Fruit fly (Drosophila melanogaster) whole organism, wandering third instar larva: Measurements from ENCODE around the gene Dyro.

Experiments
- Abd-B ChIP-seq: fragments of >200 bp; optimal IDR thresholded peaks from 2 replicates; lab custom pipeline; 2017; ENCODE audit warnings: missing biosample characterization, missing genetic modification characterization
- CG32264 ChIP-seq: fragments of 200-800 bp; sonication (Bioruptor generic); optimal IDR thresholded peaks from 2 replicates; lab custom pipeline; 2016; ENCODE audit warnings: missing biosample characterization, missing genetic modification characterization
- CrebA ChIP-seq: fragments of 200-800 bp; sonication (Bioruptor generic); optimal IDR thresholded peaks from 2 replicates; lab custom pipeline; 2016; ENCODE audit warnings: missing biosample characterization, mild to moderate bottlenecking, missing genetic modification characterization, borderline replicate concordance
- Dfd ChIP-seq: fragments of >200 bp; optimal IDR thresholded peaks from 2 replicates; lab custom pipeline; 2017; ENCODE audit warnings: missing biosample characterization, missing genetic modification characterization
- Dif ChIP-seq: fragments of 200-275, 200-300 bp; sonication (Bioruptor generic); optimal IDR thresholded peaks from 2 replicates; lab custom pipeline; 2018; ENCODE audit warnings: missing biosample characterization, missing genetic modification characterization; ENCODE audit not compliant: partially characterized antibody
- HLH106 ChIP-seq: fragments of 200-800 bp; optimal IDR thresholded peaks from 3 replicates; lab custom pipeline; 2019; ENCODE audit warnings: missing biosample characterization, mild to moderate bottlenecking, missing genetic modification characterization, moderate library complexity
- Hnf4 ChIP-seq: fragments of 200-800 bp; sonication (Bioruptor generic); optimal IDR thresholded peaks from 2 replicates; lab custom pipeline; 2016; ENCODE audit warnings: missing biosample characterization, mild to moderate bottlenecking, missing genetic modification characterization
- Hr83 ChIP-seq: fragments of 200-300 bp; sonication (Bioruptor generic); optimal IDR thresholded peaks from 2 replicates; lab custom pipeline; 2016; ENCODE audit warnings: missing biosample characterization, mild to moderate bottlenecking, missing genetic modification characterization, moderate library complexity; ENCODE audit not compliant: poor library complexity, severe bottlenecking
- Jra ChIP-seq: sonication (Bioruptor generic); optimal IDR thresholded peaks from 2 replicates; lab custom pipeline; 2016; ENCODE audit warnings: missing biosample characterization, missing genetic modification characterization
- Myc ChIP-seq: fragments of >200 bp; optimal IDR thresholded peaks from 2 replicates; lab custom pipeline; 2017
- OdsH ChIP-seq: fragments of 200-800 bp; sonication (Bioruptor generic); optimal IDR thresholded peaks from 2 replicates; lab custom pipeline; 2016; ENCODE audit warnings: missing biosample characterization, mild to moderate bottlenecking, missing genetic modification characterization
- Rel ChIP-seq, 2 experiments: fragments of 200-800 bp; sonication (Bioruptor generic) in 1 of 2; optimal IDR thresholded peaks; 2 replicates in 1 of 2; 3 replicates in 1 of 2; lab custom pipeline; 2016 to 2019; ENCODE audit warnings: mild to moderate bottlenecking in 2 of 2, missing biosample characterization in 2 of 2, missing genetic modification characterization in 2 of 2, moderate library complexity in 1 of 2
- Sp1 ChIP-seq: fragments of 200-800 bp; sonication (Bioruptor generic); optimal IDR thresholded peaks from 3 replicates; lab custom pipeline; 2019; ENCODE audit warnings: missing biosample characterization, mild to moderate bottlenecking, missing genetic modification characterization, moderate library complexity
- Vsx2 ChIP-seq: fragments of 200-300, 225-300 bp; sonication (Bioruptor generic); optimal IDR thresholded peaks from 2 replicates; lab custom pipeline; 2018; ENCODE audit warnings: missing biosample characterization, missing genetic modification characterization; ENCODE audit not compliant: partially characterized antibody
- br ChIP-seq: fragments of 200-800 bp; sonication (Bioruptor generic); optimal IDR thresholded peaks from 2 replicates; lab custom pipeline; 2016; ENCODE audit warnings: missing biosample characterization, missing genetic modification characterization
- dl ChIP-seq, 2 experiments: fragments of 175-275, 200-275 bp in 1 of 2; fragments of 200-275 bp in 1 of 2; sonication (Bioruptor generic); optimal IDR thresholded peaks; lab custom pipeline; 2018; ENCODE audit warnings: mild to moderate bottlenecking in 2 of 2, missing biosample characterization in 2 of 2, missing genetic modification characterization in 2 of 2, moderate library complexity in 2 of 2; ENCODE audit not compliant: partially characterized antibody in 2 of 2, insufficient read depth in 1 of 2
- dmrt93B ChIP-seq: fragments of 200-800 bp; sonication (Bioruptor generic); optimal IDR thresholded peaks from 2 replicates; lab custom pipeline; 2018; ENCODE audit warnings: missing biosample characterization, mild to moderate bottlenecking, missing genetic modification characterization
- ey ChIP-seq: fragments of 200-800 bp; sonication (Bioruptor generic); optimal IDR thresholded peaks from 2 replicates; lab custom pipeline; 2016; ENCODE audit warnings: missing biosample characterization, missing genetic modification characterization
- foxo ChIP-seq, 2 experiments: fragments of 200-800 bp; sonication (Bioruptor generic); optimal IDR thresholded peaks; 2 replicates in 1 of 2; 3 replicates in 1 of 2; lab custom pipeline; 2016 to 2017; ENCODE audit warnings: missing biosample characterization in 2 of 2, missing genetic modification characterization in 2 of 2
- fru ChIP-seq: fragments of 200-800 bp; sonication (Bioruptor generic); optimal IDR thresholded peaks from 3 replicates; lab custom pipeline; 2016; ENCODE audit warnings: missing biosample characterization, mild to moderate bottlenecking, missing genetic modification characterization
- h ChIP-seq: fragments of 200-800 bp; sonication (Bioruptor generic); optimal IDR thresholded peaks from 3 replicates; lab custom pipeline; 2016; ENCODE audit warnings: missing biosample characterization, mild to moderate bottlenecking, missing genetic modification characterization
- jim ChIP-seq: fragments of 175-275, 200-325 bp; sonication (Bioruptor generic); optimal IDR thresholded peaks from 2 replicates; lab custom pipeline; 2016; ENCODE audit warnings: missing biosample characterization, mild to moderate bottlenecking, missing genetic modification characterization
- lola ChIP-seq: fragments of >200 bp; optimal IDR thresholded peaks from 2 replicates; lab custom pipeline; 2017; ENCODE audit warnings: missing biosample characterization, missing genetic modification characterization
- psq ChIP-seq: fragments of 200-800 bp; sonication (Bioruptor generic); optimal IDR thresholded peaks from 3 replicates; lab custom pipeline; 2017; ENCODE audit warnings: missing biosample characterization, mild to moderate bottlenecking, missing genetic modification characterization, moderate library complexity
- rgr ChIP-seq: fragments of 200-800 bp; sonication (Bioruptor generic); optimal IDR thresholded peaks from 3 replicates; lab custom pipeline; 2016; ENCODE audit warnings: missing biosample characterization, mild to moderate bottlenecking, missing genetic modification characterization
- sv ChIP-seq: fragments of 200-800 bp; sonication (Bioruptor generic); optimal IDR thresholded peaks from 3 replicates; lab custom pipeline; 2016; ENCODE audit warnings: missing biosample characterization, missing genetic modification characterization
- tai ChIP-seq: sonication (Bioruptor generic); optimal IDR thresholded peaks from 2 replicates; lab custom pipeline; 2016; ENCODE audit warnings: missing biosample characterization, missing genetic modification characterization
- usp ChIP-seq: fragments of >200 bp; optimal IDR thresholded peaks from 2 replicates; lab custom pipeline; 2017; ENCODE audit warnings: missing biosample characterization, missing genetic modification characterization
- woc ChIP-seq: sonication (Bioruptor generic); optimal IDR thresholded peaks from 2 replicates; lab custom pipeline; 2016; ENCODE audit warnings: missing biosample characterization, mild to moderate bottlenecking, missing genetic modification characterization

Gene Dyro

DNA sequence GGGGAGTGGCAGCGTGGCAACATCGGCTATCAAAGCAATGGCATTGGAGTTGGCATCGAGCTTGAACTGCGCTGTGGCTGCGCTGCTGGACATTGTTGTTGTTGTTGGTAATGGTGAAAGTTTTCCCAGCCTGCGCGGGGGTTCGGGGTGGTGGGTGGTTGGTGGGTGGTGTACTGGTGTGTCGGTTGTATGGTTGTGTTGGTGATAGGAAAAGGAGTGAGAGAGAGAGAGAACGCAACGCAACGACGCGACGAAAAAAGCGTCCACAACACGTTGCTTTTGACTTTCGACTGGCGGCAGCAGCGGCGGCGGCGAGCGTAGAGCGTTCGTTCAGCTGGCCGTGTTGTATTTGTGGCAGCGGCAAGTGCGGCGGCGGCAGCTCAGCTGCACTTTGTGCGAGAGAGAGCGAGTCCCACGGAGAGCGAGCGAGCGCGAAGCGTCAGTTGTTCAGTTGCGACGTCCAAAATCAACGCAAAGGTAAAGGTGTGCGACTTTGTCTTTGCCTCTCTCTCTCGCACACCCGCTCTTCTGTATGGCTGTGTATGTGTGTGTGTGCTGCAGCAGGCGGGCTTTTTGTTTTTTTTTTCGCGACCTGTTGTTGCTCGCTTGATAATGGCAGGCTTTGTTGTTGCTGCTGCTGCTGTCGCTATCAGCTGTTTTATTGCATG is 1.1 kb downstream of the Dyro start:
- TF ChIP-seq h (GFP tag; lab: Kevin White, UChicago) (peak; percentile 31), Hnf4 (GFP tag; lab: Kevin White, UChicago) (peak; percentile 8), Dif (GFP tag; lab: Kevin White, UChicago) (peak; percentile 76), ey (GFP tag; lab: Kevin White, UChicago) (no peak), Vsx2 (no peak), psq (GFP tag; lab: Kevin White, UChicago) (peak; percentile 33), rgr (GFP tag; lab: Kevin White, UChicago) (peak; percentile 52), fru (GFP tag; lab: Kevin White, UChicago) (peak; percentile 38), lola (GFP tag; lab: Kevin White, UChicago) (no peak), Dfd (GFP tag; lab: Kevin White, UChicago) (peak; percentile 16), jim (GFP tag; lab: Kevin White, UChicago) (peak; percentile 75), dmrt93B (GFP tag; lab: Kevin White, UChicago) (no peak), CG32264 (GFP tag; lab: Kevin White, UChicago) (no peak), dl (GFP tag; optimal IDR thresholded peaks at IDR 0.05; lab: Kevin White, UChicago; ENCODE audit: insufficient read depth in 1 of 2, partially characterized antibody in 2 of 2) (peak; percentile 49 to 75), tai (GFP tag; lab: Kevin White, UChicago) (no peak), woc (GFP tag; lab: Kevin White, UChicago) (peak; percentile 30), Myc (lab: Kevin White, UChicago) (no peak)

DNA sequence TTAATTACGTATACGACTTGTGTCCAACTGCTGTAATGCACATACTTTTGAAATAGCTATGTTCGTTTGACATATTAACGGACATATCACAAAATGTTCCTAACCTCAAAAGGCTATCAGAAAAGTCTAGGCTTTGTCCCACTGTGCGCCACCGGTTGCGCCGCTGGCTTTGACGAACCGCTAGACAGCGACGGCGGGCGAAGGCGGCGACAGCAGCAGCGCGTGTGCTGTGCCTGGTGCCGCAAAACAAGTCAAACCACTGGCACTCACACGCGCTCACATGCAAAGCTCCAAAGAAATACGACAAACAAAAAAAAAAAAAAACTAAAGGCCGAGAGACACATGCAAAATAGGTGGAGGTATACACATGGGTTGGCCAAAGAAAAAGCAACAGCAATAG is 2.3 kb downstream of the Dyro start:
- peak; percentile 4 for TF ChIP-seq Hnf4 (GFP tag; lab: Kevin White, UChicago)
- TF ChIP-seq OdsH: no peak
- TF ChIP-seq usp: no peak
- peak; percentile 36 for TF ChIP-seq h (GFP tag; lab: Kevin White, UChicago)
- TF ChIP-seq foxo (GFP tag; optimal IDR thresholded peaks at IDR 0.05; lab: Kevin White, UChicago): peak in 1 of 2 experiments; percentile 9
- no peak for TF ChIP-seq Hr83 (GFP tag; lab: Kevin White, UChicago)
- peak; percentile 36 for TF ChIP-seq HLH106
- TF ChIP-seq woc (GFP tag; lab: Kevin White, UChicago): peak; percentile 71

DNA sequence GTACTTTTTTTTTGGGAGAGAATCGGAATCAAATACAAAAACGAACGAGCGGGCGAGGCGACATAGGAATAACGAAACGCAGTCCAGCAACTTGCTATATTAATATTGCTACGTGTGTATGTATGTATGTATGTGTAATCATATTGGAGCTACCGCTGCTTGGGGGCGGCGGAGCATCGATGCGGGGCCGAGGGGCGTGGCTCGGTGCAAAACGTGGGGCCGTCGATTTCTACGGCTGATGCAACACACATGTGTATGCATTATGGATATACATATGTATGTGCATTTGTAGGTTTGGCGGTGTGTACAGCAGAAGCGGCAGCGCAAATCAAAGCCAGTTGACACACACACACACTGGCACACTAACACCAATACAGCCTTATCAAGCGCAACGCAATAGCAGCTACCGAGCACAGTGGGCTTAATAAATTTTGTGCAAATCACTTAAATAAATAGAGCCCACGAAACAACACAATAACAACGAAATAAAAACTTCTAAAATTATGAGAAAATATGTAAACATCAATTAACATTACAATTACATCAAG is 3.5 kb downstream of the Dyro start:
- no peak for TF ChIP-seq ey (GFP tag; lab: Kevin White, UChicago)
- peak; percentile 69 for TF ChIP-seq CrebA (GFP tag; lab: Kevin White, UChicago)
- no peak for TF ChIP-seq lola (GFP tag; lab: Kevin White, UChicago)
- peak; percentile 55 for TF ChIP-seq Hr83 (GFP tag; lab: Kevin White, UChicago)
- no peak for TF ChIP-seq Myc (lab: Kevin White, UChicago)
- no peak for TF ChIP-seq br (GFP tag; lab: Kevin White, UChicago)
- no peak for TF ChIP-seq Rel (GFP tag; optimal IDR thresholded peaks at IDR 0.05; lab: Kevin White, UChicago)
- TF ChIP-seq Rel (tag; optimal IDR thresholded peaks at IDR 0.05; lab: Kevin White, UChicago): peak; percentile 68
- peak; percentile 30 for TF ChIP-seq HLH106
- peak; percentile 35 for TF ChIP-seq Dif (GFP tag; lab: Kevin White, UChicago)
- peak; percentile 66 for TF ChIP-seq psq (GFP tag; lab: Kevin White, UChicago)
- peak; percentile 7 for TF ChIP-seq rgr (GFP tag; lab: Kevin White, UChicago)
- TF ChIP-seq sv (GFP tag; lab: Kevin White, UChicago): no peak
- no peak for TF ChIP-seq Abd-B (GFP tag; lab: Kevin White, UChicago)
- TF ChIP-seq Jra (GFP tag; lab: Kevin White, UChicago): no peak
- peak; percentile 23 for TF ChIP-seq Vsx2
- peak in 1 of 2 experiments; percentile 58 for TF ChIP-seq dl (GFP tag; optimal IDR thresholded peaks at IDR 0.05; lab: Kevin White, UChicago; ENCODE audit: insufficient read depth in 1 of 2, partially characterized antibody in 2 of 2)
- peak; percentile 26 for TF ChIP-seq woc (GFP tag; lab: Kevin White, UChicago)
- TF ChIP-seq h (GFP tag; lab: Kevin White, UChicago): peak; percentile 53
- no peak for TF ChIP-seq Sp1 (GFP tag; lab: Kevin White, UChicago)
